Worm (Caenorhabditis elegans) whole organism, L4/young adult: ENCODE measurements around the gene Y69E1A.8.

Source experiments
- W03F9.2 ChIP-seq: fragments of 150-350 bp; optimal IDR thresholded peaks from 2 replicates; lab custom pipeline; 2014; ENCODE audit warnings: missing biosample characterization, missing genetic modification characterization
- dao-5 ChIP-seq: sonication (generic microtip); optimal IDR thresholded peaks from 2 replicates; lab custom pipeline; 2016; ENCODE audit warnings: missing genotype, missing genetic modification characterization, moderate library complexity, missing compliant biosample characterization
- him-1 ChIP-seq: sonication (generic microtip); optimal IDR thresholded peaks from 2 replicates; lab custom pipeline; 2016; ENCODE audit warnings: missing genotype, missing genetic modification reagents, missing genetic modification characterization, missing compliant biosample characterization

- TF ChIP-seq him-1 (peak; percentile 70), dao-5 (tag; lab: Kevin White, UChicago) (no peak), W03F9.2 (tag; lab: Kevin White, UChicago) (peak; percentile 81)
These were observed 31.1 kb upstream of the Y69E1A.8 start for ce11 chrIV:10935336-10935735.
